Worm (Caenorhabditis elegans) whole organism, L2 larva: ENCODE measurements around the gene nkb-2.

Source experiments
- alr-1 ChIP-seq: fragments of 150-350 bp; optimal IDR thresholded peaks from 2 replicates; lab custom pipeline; 2014; ENCODE audit warnings: missing biosample characterization, missing genetic modification characterization
- lin-13 ChIP-seq: fragments of 150-350 bp; optimal IDR thresholded peaks from 2 replicates; lab custom pipeline; 2014; ENCODE audit warnings: missing biosample characterization, missing genetic modification reagents, missing genetic modification characterization
- lin-39 ChIP-seq: fragments of 150-350 bp; optimal IDR thresholded peaks from 2 replicates; lab custom pipeline; 2014; ENCODE audit warnings: missing biosample characterization, missing genetic modification reagents, missing genetic modification characterization
- nhr-129 ChIP-seq: fragments of 150-350 bp; optimal IDR thresholded peaks from 2 replicates; lab custom pipeline; 2014; ENCODE audit warnings: missing biosample characterization, missing genetic modification characterization
- skn-1 ChIP-seq: sonication (generic microtip); optimal IDR thresholded peaks from 2 replicates; lab custom pipeline; 2017; ENCODE audit warnings: missing biosample characterization, missing genetic modification characterization

DNA sequence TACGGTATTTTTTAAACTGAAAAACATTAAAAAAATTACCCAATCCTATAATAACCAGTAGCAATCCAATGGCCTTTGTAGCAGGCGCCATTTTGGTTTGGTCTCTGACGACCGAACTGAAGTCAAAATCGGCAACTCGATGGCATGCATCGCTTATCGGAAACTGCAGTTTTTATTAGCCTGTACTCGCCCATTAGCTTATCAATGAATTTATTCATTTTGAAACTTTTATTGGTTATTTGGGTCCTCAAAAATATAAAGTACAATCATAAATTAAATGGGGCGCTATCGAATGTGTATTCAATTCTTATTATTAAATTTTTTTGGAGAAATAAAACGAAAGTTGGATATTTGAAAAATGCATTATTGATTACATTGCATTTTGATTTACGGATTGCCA is 38.0 kb downstream of the nkb-2 start, which contains the start of gene R09H10.5:
- TF ChIP-seq skn-1 (tag; lab: Kevin White, UChicago), result no peak
- no peak for TF ChIP-seq lin-13 (GFP tag; lab: Kevin White, UChicago)
- TF ChIP-seq alr-1, result no peak
- TF ChIP-seq lin-39 (tag; lab: Kevin White, UChicago), result no peak
- TF ChIP-seq nhr-129 (tag; lab: Kevin White, UChicago), result no peak
